Worm (Caenorhabditis elegans) whole organism, young adult: ENCODE measurements around the gene cif-1.

Experiments used
- B0019.2 ChIP-seq: fragments of 200-800 bp; sonication (Bioruptor generic); conservative IDR thresholded peaks from 2 replicates; pipeline ENCODE4 v1.3.6; 2022; ENCODE audit warnings: missing genetic modification reagents, missing genetic modification characterization, missing compliant biosample characterization
- C06A6.2 ChIP-seq: fragments of 200-800 bp; sonication (Bioruptor generic); conservative IDR thresholded peaks from 2 replicates; pipeline ENCODE4 v1.3.6; 2022; ENCODE audit warnings: missing genetic modification characterization, missing compliant biosample characterization
- F22D6.2 ChIP-seq: sonication (generic microtip); optimal IDR thresholded peaks from 2 replicates; lab custom pipeline; 2016; ENCODE audit warnings: mild to moderate bottlenecking, missing genetic modification characterization, missing compliant biosample characterization
- F39B2.1 ChIP-seq: fragments of 200-800 bp; sonication (Bioruptor generic); IDR thresholded peaks from 2 replicates; pipeline ENCODE4 v1.3.6; 2022; ENCODE audit warnings: missing genetic modification reagents, missing genetic modification characterization, missing compliant biosample characterization
- F57C9.4 ChIP-seq: sonication (generic microtip); optimal IDR thresholded peaks from 2 replicates; lab custom pipeline; 2017; ENCODE audit warnings: mild to moderate bottlenecking, missing genetic modification characterization, missing compliant biosample characterization
- T07F8.4 ChIP-seq: sonication (generic microtip); optimal IDR thresholded peaks from 2 replicates; lab custom pipeline; 2016; ENCODE audit warnings: mild to moderate bottlenecking, missing genetic modification characterization, moderate library complexity, missing compliant biosample characterization
- T26A5.8 ChIP-seq: sonication (generic microtip); optimal IDR thresholded peaks from 2 replicates; lab custom pipeline; 2016; ENCODE audit warnings: missing genetic modification characterization, missing compliant biosample characterization
- Y53G8AR.9 ChIP-seq: fragments of 200-800 bp; sonication (Bioruptor generic); conservative IDR thresholded peaks from 2 replicates; pipeline ENCODE4 v1.3.6; 2022; ENCODE audit warnings: missing genetic modification reagents, missing genetic modification characterization, missing compliant biosample characterization
- Y95B8A.8 ChIP-seq: fragments of 200-800 bp; sonication (Bioruptor generic); IDR thresholded peaks from 2 replicates; pipeline ENCODE4 v1.3.6; 2022; ENCODE audit warnings: missing genetic modification reagents, missing genetic modification characterization, missing compliant biosample characterization
- aptf-2 ChIP-seq: fragments of 200-800 bp; sonication (Bioruptor generic); conservative IDR thresholded peaks from 2 replicates; pipeline ENCODE4 v1.3.6; 2022; ENCODE audit warnings: missing genetic modification reagents, missing genetic modification characterization, missing compliant biosample characterization
- aptf-3 ChIP-seq: fragments of 200-800 bp; sonication (Bioruptor generic); IDR thresholded peaks from 2 replicates; pipeline ENCODE4 v1.3.6; 2022; ENCODE audit warnings: missing genetic modification characterization, missing compliant biosample characterization
- athp-1 ChIP-seq: sonication (generic microtip); optimal IDR thresholded peaks from 2 replicates; lab custom pipeline; 2017; ENCODE audit warnings: mild to moderate bottlenecking, missing genetic modification characterization, missing compliant biosample characterization
- attf-3 ChIP-seq: fragments of 200-800 bp; sonication (Bioruptor generic); conservative IDR thresholded peaks from 2 replicates; pipeline ENCODE4 v1.3.6; 2022; ENCODE audit warnings: missing genetic modification reagents, missing genetic modification characterization, missing compliant biosample characterization
- attf-5 ChIP-seq: fragments of 200-800 bp; sonication (Bioruptor generic); optimal IDR thresholded peaks from 2 replicates; lab custom pipeline; 2018; ENCODE audit warnings: mild to moderate bottlenecking, missing genetic modification characterization, missing compliant biosample characterization
- bed-1 ChIP-seq: fragments of 200-800 bp; sonication (Bioruptor generic); IDR thresholded peaks from 2 replicates; pipeline ENCODE4 v1.3.6; 2022; ENCODE audit warnings: missing genetic modification reagents, missing genetic modification characterization, missing compliant biosample characterization
- cebp-1 ChIP-seq, 2 experiments: fragments of 200-800 bp in 1 of 2; sonication (Bioruptor generic) in 1 of 2; sonication (generic microtip) in 1 of 2; IDR thresholded peaks in 1 of 2; optimal IDR thresholded peaks in 1 of 2; 2 replicates each; pipeline versions ENCODE4 v1.3.6 to Lab custom; 2017 to 2022; ENCODE audit warnings: missing compliant biosample characterization in 2 of 2, missing genetic modification characterization in 2 of 2, mild to moderate bottlenecking in 1 of 2, missing genetic modification reagents in 1 of 2, moderate library complexity in 1 of 2
- ceh-100 ChIP-seq: fragments of 200-800 bp; sonication (Bioruptor generic); IDR thresholded peaks from 2 replicates; pipeline ENCODE4 v1.3.6; 2022; ENCODE audit warnings: missing genetic modification reagents, missing genetic modification characterization, missing compliant biosample characterization
- ceh-27 ChIP-seq: fragments of 200-800 bp; sonication (Bioruptor generic); optimal IDR thresholded peaks from 2 replicates; lab custom pipeline; 2018; ENCODE audit warnings: mild to moderate bottlenecking, missing genetic modification characterization, moderate library complexity, missing compliant biosample characterization
- chd-7 ChIP-seq: sonication (generic microtip); optimal IDR thresholded peaks from 2 replicates; lab custom pipeline; 2016; ENCODE audit warnings: mild to moderate bottlenecking, missing genetic modification characterization, moderate library complexity, missing compliant biosample characterization
- die-1 ChIP-seq: sonication (generic microtip); optimal IDR thresholded peaks from 2 replicates; lab custom pipeline; 2016; ENCODE audit warnings: missing genotype, mild to moderate bottlenecking, missing genetic modification characterization, missing compliant biosample characterization
- dpff-1 ChIP-seq: sonication (generic microtip); optimal IDR thresholded peaks from 2 replicates; lab custom pipeline; 2017; ENCODE audit warnings: mild to moderate bottlenecking, missing genetic modification characterization, missing compliant biosample characterization
- dpl-1 ChIP-seq: fragments of 150-350 bp; optimal IDR thresholded peaks from 2 replicates; lab custom pipeline; 2014; ENCODE audit warnings: missing biosample characterization, missing genetic modification reagents, missing genetic modification characterization
- egl-44 ChIP-seq: fragments of 200-800 bp; sonication (Bioruptor generic); IDR thresholded peaks from 2 replicates; pipeline ENCODE4 v1.3.6; 2022; ENCODE audit warnings: missing genetic modification reagents, missing genetic modification characterization, missing compliant biosample characterization
- egrh-3 ChIP-seq: fragments of 200-800 bp; sonication (Bioruptor generic); IDR thresholded peaks from 2 replicates; pipeline ENCODE4 v1.3.6; 2022; ENCODE audit warnings: missing genetic modification reagents, missing genetic modification characterization, missing compliant biosample characterization
- ekl-4 ChIP-seq: fragments of 200-800 bp; sonication (Bioruptor generic); IDR thresholded peaks from 2 replicates; pipeline ENCODE4 v1.3.6; 2022; ENCODE audit warnings: missing genetic modification reagents, missing genetic modification characterization, missing compliant biosample characterization
- fkh-3 ChIP-seq: sonication (generic microtip); optimal IDR thresholded peaks from 2 replicates; lab custom pipeline; 2016; ENCODE audit warnings: mild to moderate bottlenecking, missing genetic modification characterization, missing compliant biosample characterization
- gei-17 ChIP-seq: fragments of 200-800 bp; sonication (Bioruptor generic); optimal IDR thresholded peaks from 2 replicates; lab custom pipeline; 2018; ENCODE audit warnings: mild to moderate bottlenecking, missing genetic modification characterization, missing compliant biosample characterization
- hmg-1.2 ChIP-seq: fragments of 200-800 bp; sonication (Bioruptor generic); IDR thresholded peaks from 2 replicates; pipeline ENCODE4 v1.3.6; 2022; ENCODE audit warnings: missing genetic modification reagents, missing genetic modification characterization, missing compliant biosample characterization
- hmg-20 ChIP-seq: fragments of 200-800 bp; sonication (Bioruptor generic); IDR thresholded peaks from 2 replicates; pipeline ENCODE4 v1.3.6; 2022; ENCODE audit warnings: missing genetic modification reagents, missing genetic modification characterization, missing compliant biosample characterization
- hrde-1 ChIP-seq: sonication (generic microtip); optimal IDR thresholded peaks from 2 replicates; lab custom pipeline; 2016; ENCODE audit warnings: missing genetic modification characterization, mild to moderate bottlenecking, missing compliant biosample characterization, moderate library complexity, missing genotype, missing genetic modification reagents, borderline replicate concordance
- lag-1 ChIP-seq: fragments of 200-800 bp; sonication (Bioruptor generic); IDR thresholded peaks from 2 replicates; pipeline ENCODE4 v1.3.6; 2022; ENCODE audit warnings: missing genetic modification reagents, missing genetic modification characterization, missing compliant biosample characterization
- lin-35 ChIP-seq, 3 experiments: fragments of 150-350 bp in 2 of 3; sonication (generic microtip) in 1 of 3; optimal IDR thresholded peaks; 2 replicates each; lab custom pipeline; 2014 to 2018; ENCODE audit warnings: missing biosample characterization in 3 of 3, missing genetic modification characterization in 3 of 3, missing genetic modification reagents in 3 of 3
- lin-54 ChIP-seq: fragments of 200-800 bp; sonication (Bioruptor generic); optimal IDR thresholded peaks from 2 replicates; lab custom pipeline; 2018; ENCODE audit warnings: mild to moderate bottlenecking, missing genetic modification characterization, missing compliant biosample characterization
- lir-1 ChIP-seq: fragments of 200-800 bp; sonication (Bioruptor generic); conservative IDR thresholded peaks from 2 replicates; pipeline ENCODE4 v1.3.6; 2022; ENCODE audit warnings: missing genetic modification reagents, missing genetic modification characterization, missing compliant biosample characterization
- madf-6 ChIP-seq: fragments of 200-800 bp; sonication (Bioruptor generic); IDR thresholded peaks from 2 replicates; pipeline ENCODE4 v1.3.6; 2022; ENCODE audit warnings: missing genetic modification reagents, missing genetic modification characterization, missing compliant biosample characterization
- mel-28 ChIP-seq: sonication (generic microtip); optimal IDR thresholded peaks from 2 replicates; lab custom pipeline; 2016; ENCODE audit warnings: borderline replicate concordance, mild to moderate bottlenecking, missing genetic modification characterization, missing compliant biosample characterization
- nfya-1 ChIP-seq: sonication (generic microtip); optimal IDR thresholded peaks from 2 replicates; lab custom pipeline; 2017; ENCODE audit warnings: antibody characterized with exemption, missing compliant biosample characterization, missing genetic modification characterization, borderline replicate concordance; ENCODE audit not compliant: insufficient read depth
- rcor-1 ChIP-seq: fragments of 200-800 bp; sonication (Bioruptor generic); IDR thresholded peaks from 2 replicates; pipeline ENCODE4 v1.3.6; 2022; ENCODE audit warnings: missing genetic modification reagents, missing genetic modification characterization, missing compliant biosample characterization
- sdz-38 ChIP-seq: sonication (generic microtip); optimal IDR thresholded peaks from 2 replicates; lab custom pipeline; 2016; ENCODE audit warnings: missing genotype, missing genetic modification characterization, missing compliant biosample characterization
- snpc-1.1 ChIP-seq: sonication (generic microtip); optimal IDR thresholded peaks from 2 replicates; lab custom pipeline; 2017; ENCODE audit warnings: missing genetic modification characterization, mild to moderate bottlenecking, missing compliant biosample characterization, antibody characterized with exemption, moderate library complexity, missing genotype, missing genetic modification reagents; ENCODE audit not compliant: insufficient read depth
- snpc-4 ChIP-seq, 5 experiments: fragments of 150-350 bp in 1 of 5; sonication (generic microtip) in 4 of 5; optimal IDR thresholded peaks; 2 replicates each; lab custom pipeline; 2014 to 2018; ENCODE audit warnings: missing genetic modification characterization in 5 of 5, missing biosample characterization in 3 of 5, antibody characterized with exemption in 2 of 5, mild to moderate bottlenecking in 2 of 5, missing compliant biosample characterization in 2 of 5, missing genotype in 2 of 5, moderate library complexity in 2 of 5, missing genetic modification reagents in 1 of 5
- somi-1 ChIP-seq: fragments of 200-800 bp; sonication (Bioruptor generic); optimal IDR thresholded peaks from 2 replicates; lab custom pipeline; 2018; ENCODE audit warnings: mild to moderate bottlenecking, missing genetic modification characterization, missing compliant biosample characterization
- ztf-18 ChIP-seq: sonication (generic microtip); optimal IDR thresholded peaks from 2 replicates; lab custom pipeline; 2016; ENCODE audit warnings: missing genotype, mild to moderate bottlenecking, missing genetic modification characterization, missing compliant biosample characterization
- ztf-3 ChIP-seq: fragments of 200-800 bp; sonication (Bioruptor generic); optimal IDR thresholded peaks from 2 replicates; lab custom pipeline; 2018; ENCODE audit warnings: mild to moderate bottlenecking, missing genetic modification characterization, missing compliant biosample characterization
- ztf-6 ChIP-seq: fragments of 200-800 bp; sonication (Bioruptor generic); IDR thresholded peaks from 2 replicates; pipeline ENCODE4 v1.3.6; 2022; ENCODE audit warnings: missing genetic modification reagents, missing genetic modification characterization, missing compliant biosample characterization

Gene cif-1

ce11 chrIV:4660151-4661041 is 50.2 kb downstream of the cif-1 start, which contains the start of the genes F29B9.11 and jmjd-1.2 (continued):
- TF ChIP-seq nfya-1 (tag; lab: Kevin White, UChicago) (no peak), fkh-3 (tag; lab: Kevin White, UChicago) (no peak), C06A6.2 (GFP tag; lab: Robert Waterston, UW) (peak; percentile 77), lin-35 (GFP tag; optimal IDR thresholded peaks at IDR 0.05; lab: Kevin White, UChicago) (peak in 1 of 3 experiments; percentile 67), athp-1 (tag; lab: Kevin White, UChicago) (peak; percentile 88), mel-28 (tag; lab: Kevin White, UChicago) (no peak), F57C9.4 (tag; lab: Kevin White, UChicago) (no peak), snpc-4 (GFP tag; optimal IDR thresholded peaks at IDR 0.05; lab: Kevin White, UChicago) (peak; percentile 51), snpc-4 (tag; optimal IDR thresholded peaks at IDR 0.05; lab: Kevin White, UChicago) (peak; percentile 14 to 83 (median 77)), T07F8.4 (tag; lab: Kevin White, UChicago) (peak; percentile 6), bed-1 (GFP tag; lab: Robert Waterston, UW) (no peak), ceh-27 (GFP tag; lab: Kevin White, UChicago) (peak; percentile 91), dpl-1 (GFP tag; lab: Kevin White, UChicago) (no peak), Y53G8AR.9 (GFP tag; lab: Robert Waterston, UW) (peak; percentile 89), snpc-1.1 (tag; lab: Kevin White, UChicago) (no peak), cebp-1 (GFP tag; IDR thresholded peaks at IDR 0.05; lab: Robert Waterston, UW) (peak; percentile 63; the same call in 1 of the 2 replicates), cebp-1 (tag; optimal IDR thresholded peaks at IDR 0.05; lab: Kevin White, UChicago) (peak; percentile 86), ztf-3 (GFP tag; lab: Kevin White, UChicago) (peak; percentile 28), dpff-1 (tag; lab: Kevin White, UChicago) (no peak), hmg-20 (GFP tag; lab: Robert Waterston, UW) (no peak), chd-7 (tag; lab: Kevin White, UChicago) (peak; percentile 68), ztf-18 (tag; lab: Kevin White, UChicago) (peak; percentile 82), lir-1 (peak; percentile 80), egl-44 (GFP tag; lab: Robert Waterston, UW) (peak; percentile 61; the same call in 1 of the 2 replicates), Y95B8A.8 (peak; percentile 83), hrde-1 (tag; lab: Kevin White, UChicago) (no peak), lin-54 (GFP tag; lab: Kevin White, UChicago) (peak; percentile 86), T26A5.8 (tag; lab: Kevin White, UChicago) (no peak), lag-1 (GFP tag; lab: Robert Waterston, UW) (no peak), B0019.2 (GFP tag; lab: Robert Waterston, UW) (peak; percentile 61; the same call in 1 of the 2 replicates), gei-17 (peak; percentile 42), die-1 (peak; percentile 40), somi-1 (GFP tag; lab: Kevin White, UChicago) (peak; percentile 49), aptf-3 (GFP tag; lab: Robert Waterston, UW) (no peak), madf-6 (GFP tag; lab: Robert Waterston, UW) (peak; percentile 87), sdz-38 (tag; lab: Kevin White, UChicago) (no peak), attf-3 (peak; percentile 73), aptf-2 (peak; percentile 76), rcor-1 (GFP tag; lab: Robert Waterston, UW) (peak; percentile 86), ceh-100 (peak; percentile 99), egrh-3 (GFP tag; lab: Robert Waterston, UW) (peak; percentile 72), F22D6.2 (tag; lab: Kevin White, UChicago) (peak; percentile 68), hmg-1.2 (GFP tag; lab: Robert Waterston, UW) (peak; percentile 73), ztf-6 (GFP tag; lab: Robert Waterston, UW) (no peak), F39B2.1 (no peak), attf-5 (GFP tag; lab: Kevin White, UChicago) (peak; percentile 98), ekl-4 (GFP tag; lab: Robert Waterston, UW) (peak; percentile 79)
